Fruit fly (Drosophila melanogaster) whole organism, larva: ENCODE data around the gene Prx3.

ENCODE experiments used
- noc ChIP-seq: fragments of 200-800 bp; sonication (Bioruptor generic); optimal IDR thresholded peaks from 3 replicates; lab custom pipeline; 2019; ENCODE audit warnings: missing biosample characterization, mild to moderate bottlenecking, missing genetic modification characterization, moderate library complexity

Gene Prx3

dm6 chr3R:17546115-17546705 is at the start of gene Prx3:
Prx3 (minus strand) TSS chr3R:17546531.
- TF ChIP-seq noc (tag; lab: Kevin White, UChicago) = no peak

dm6 chr3R:17595084-17595483 is 48.8 kb upstream of the Prx3 start, which contains the start of gene Sgs5:
Sgs5 (plus strand) TSS chr3R:17595362.
- TF ChIP-seq noc (tag; lab: Kevin White, UChicago) = no peak

dm6 chr3R:17594086-17594485 is 47.8 kb upstream of the Prx3 start, which contains the start of gene Sgs5bis:
Sgs5bis (plus strand) TSS chr3R:17594386.
- no peak for TF ChIP-seq noc (tag; lab: Kevin White, UChicago)

dm6 chr3R:17593470-17593869 is 47.1 kb upstream of the Prx3 start:
- no peak for TF ChIP-seq noc (tag; lab: Kevin White, UChicago)

- TF ChIP-seq noc (tag; lab: Kevin White, UChicago) = no peak
Measured at dm6 chr3R:17591831-17592230, 45.5 kb upstream of the Prx3 start.

- no peak for TF ChIP-seq noc (tag; lab: Kevin White, UChicago)
Measured at dm6 chr3R:17588805-17589204, 42.5 kb upstream of the Prx3 start.

dm6 chr3R:17583658-17584460 is 37.5 kb upstream of the Prx3 start:
- no peak for TF ChIP-seq noc (tag; lab: Kevin White, UChicago)

- TF ChIP-seq noc (tag; lab: Kevin White, UChicago) = no peak
Measured at dm6 chr3R:17566619-17567489, 20.5 kb upstream of the Prx3 start.

dm6 chr3R:17564837-17565236 is 18.5 kb upstream of the Prx3 start:
- TF ChIP-seq noc (tag; lab: Kevin White, UChicago) = no peak

dm6 chr3R:17561175-17561574 is 14.8 kb upstream of the Prx3 start:
- no peak for TF ChIP-seq noc (tag; lab: Kevin White, UChicago)

- no peak for TF ChIP-seq noc (tag; lab: Kevin White, UChicago)
Measured at dm6 chr3R:17558630-17559029, 12.3 kb upstream of the Prx3 start, which contains the start of gene Hmx. Hmx (plus strand) TSS chr3R:17558930.

dm6 chr3R:17557487-17557886 is 11.2 kb upstream of the Prx3 start:
- TF ChIP-seq noc (tag; lab: Kevin White, UChicago) = no peak

dm6 chr3R:17550827-17551468 is 4.6 kb upstream of the Prx3 start:
- TF ChIP-seq noc (tag; lab: Kevin White, UChicago) = no peak

- no peak for TF ChIP-seq noc (tag; lab: Kevin White, UChicago)
Measured at dm6 chr3R:17549985-17550384, 3.7 kb upstream of the Prx3 start.

- no peak for TF ChIP-seq noc (tag; lab: Kevin White, UChicago)
Measured at dm6 chr3R:17544594-17544993, 1.7 kb downstream of the Prx3 start.
